Fruit fly (Drosophila melanogaster) whole organism, embryonic: Measurements from ENCODE around the gene spel1.

ENCODE experiments used
- Atf-2 ChIP-seq: fragments of 200-800 bp; sonication (Bioruptor generic); optimal IDR thresholded peaks from 2 replicates; lab custom pipeline; 2016; ENCODE audit warnings: missing biosample characterization, missing genetic modification characterization
- Atf6 ChIP-seq: fragments of 200-800 bp; sonication (Bioruptor generic); IDR thresholded peaks from 2 replicates; pipeline ENCODE4 v1.3.6; 2022; ENCODE audit warnings: missing biosample characterization, missing genetic modification characterization
- BEAF-32 ChIP-seq: fragments of 200-800 bp; sonication (Bioruptor generic); optimal IDR thresholded peaks from 3 replicates; lab custom pipeline; 2017; ENCODE audit warnings: missing biosample characterization, missing genetic modification characterization, mild to moderate bottlenecking, moderate library complexity, missing genetic modification reagents
- CG10654 ChIP-seq: fragments of 200-800 bp; sonication (Bioruptor generic); optimal IDR thresholded peaks from 2 replicates; lab custom pipeline; 2016; ENCODE audit warnings: missing biosample characterization, missing genetic modification characterization
- CG11504 ChIP-seq: fragments of 200-800 bp; sonication (Bioruptor generic); optimal IDR thresholded peaks from 3 replicates; lab custom pipeline; 2019; ENCODE audit warnings: missing biosample characterization, mild to moderate bottlenecking, missing genetic modification characterization, moderate library complexity
- CG11696 ChIP-seq: fragments of 200-800 bp; sonication (Bioruptor generic); IDR thresholded peaks from 2 replicates; pipeline ENCODE4 v1.3.6; 2022; ENCODE audit warnings: missing biosample characterization, missing genetic modification characterization
- CG12659 ChIP-seq: fragments of 200-800 bp; sonication (Bioruptor generic); optimal IDR thresholded peaks from 3 replicates; lab custom pipeline; 2017; ENCODE audit warnings: mild to moderate bottlenecking, missing biosample characterization, missing genetic modification reagents, missing genetic modification characterization
- CG13424 ChIP-seq: fragments of 200-800 bp; sonication (Bioruptor generic); optimal IDR thresholded peaks from 2 replicates; lab custom pipeline; 2019; ENCODE audit warnings: missing biosample characterization, mild to moderate bottlenecking, missing genetic modification characterization, moderate library complexity
- CG14710 ChIP-seq: fragments of 200-800 bp; sonication (Bioruptor generic); optimal IDR thresholded peaks from 3 replicates; lab custom pipeline; 2019; ENCODE audit warnings: missing biosample characterization, mild to moderate bottlenecking, missing genetic modification characterization, moderate library complexity
- CG15514 ChIP-seq: fragments of 200-800 bp; sonication (Bioruptor generic); optimal IDR thresholded peaks from 3 replicates; lab custom pipeline; 2017; ENCODE audit warnings: missing biosample characterization, missing genetic modification characterization, mild to moderate bottlenecking, moderate library complexity, missing genetic modification reagents
- CG1602 ChIP-seq: fragments of 200-800 bp; sonication (Bioruptor generic); optimal IDR thresholded peaks from 3 replicates; lab custom pipeline; 2016; ENCODE audit warnings: missing biosample characterization, missing genetic modification characterization
- CG2116 ChIP-seq: fragments of 200-800 bp; sonication (Bioruptor generic); optimal IDR thresholded peaks from 3 replicates; lab custom pipeline; 2018; ENCODE audit warnings: missing biosample characterization, mild to moderate bottlenecking, missing genetic modification characterization
- CG2199 ChIP-seq: fragments of 200-800 bp; sonication (Bioruptor generic); IDR thresholded peaks from 3 replicates; pipeline ENCODE4 v1.3.6; 2022; ENCODE audit warnings: missing biosample characterization, missing genetic modification characterization
- CG30403 ChIP-seq: fragments of 200-800 bp; sonication (Bioruptor generic); optimal IDR thresholded peaks from 3 replicates; lab custom pipeline; 2016; ENCODE audit warnings: missing biosample characterization, missing genetic modification characterization
- CG31365 ChIP-seq: fragments of 200-800 bp; sonication (Bioruptor generic); optimal IDR thresholded peaks from 2 replicates; lab custom pipeline; 2018; ENCODE audit warnings: missing biosample characterization, mild to moderate bottlenecking, missing genetic modification characterization
- CG32767 ChIP-seq: fragments of 200-800 bp; sonication (Bioruptor generic); IDR thresholded peaks from 2 replicates; pipeline ENCODE4 v1.3.6; 2022; ENCODE audit warnings: missing biosample characterization, missing genetic modification characterization
- CG3847 ChIP-seq: fragments of 200-800 bp; sonication (Bioruptor generic); IDR thresholded peaks from 2 replicates; pipeline ENCODE4 v1.3.6; 2022; ENCODE audit warnings: missing biosample characterization, missing genetic modification characterization
- CG42726 ChIP-seq: fragments of 200-800 bp; sonication (Bioruptor generic); IDR thresholded peaks from 2 replicates; pipeline ENCODE4 v1.3.6; 2022; ENCODE audit warnings: missing biosample characterization, missing genetic modification characterization; ENCODE audit not compliant: partially characterized antibody
- CG5180 ChIP-seq: fragments of 200-800 bp; sonication (Bioruptor generic); optimal IDR thresholded peaks from 3 replicates; lab custom pipeline; 2017; ENCODE audit warnings: missing biosample characterization, missing genetic modification characterization, mild to moderate bottlenecking, moderate library complexity, missing genetic modification reagents
- CG6254 ChIP-seq: fragments of 200-800 bp; sonication (Bioruptor generic); optimal IDR thresholded peaks from 3 replicates; lab custom pipeline; 2017; ENCODE audit warnings: mild to moderate bottlenecking, missing biosample characterization, missing genetic modification reagents, missing genetic modification characterization
- CG6272 ChIP-seq: fragments of 200-800 bp; sonication (Bioruptor generic); IDR thresholded peaks from 2 replicates; pipeline ENCODE4 v1.3.6; 2022; ENCODE audit warnings: missing biosample characterization, missing genetic modification characterization
- Chrac-16 ChIP-seq: fragments of 200-800 bp; sonication (Bioruptor generic); optimal IDR thresholded peaks from 3 replicates; lab custom pipeline; 2016; ENCODE audit warnings: missing biosample characterization, missing genetic modification characterization
- CrebB ChIP-seq: fragments of 200-800 bp; sonication (Bioruptor generic); optimal IDR thresholded peaks from 3 replicates; lab custom pipeline; 2018; ENCODE audit warnings: missing biosample characterization, mild to moderate bottlenecking, missing genetic modification characterization
- Dip3 ChIP-seq: fragments of 200-800 bp; sonication (Bioruptor generic); optimal IDR thresholded peaks from 3 replicates; lab custom pipeline; 2016; ENCODE audit warnings: missing biosample characterization, missing genetic modification characterization
- Dp ChIP-seq: fragments of 200-800 bp; sonication (Bioruptor generic); optimal IDR thresholded peaks from 2 replicates; lab custom pipeline; 2018; ENCODE audit warnings: missing biosample characterization, mild to moderate bottlenecking, missing genetic modification characterization, moderate library complexity
- Dref ChIP-seq: fragments of 200-800 bp; sonication (Bioruptor generic); IDR thresholded peaks from 2 replicates; pipeline ENCODE4 v1.3.6; 2022; ENCODE audit warnings: missing biosample characterization, missing genetic modification characterization
- E2f2 ChIP-seq: fragments of 200-800 bp; sonication (Bioruptor generic); IDR thresholded peaks from 2 replicates; pipeline ENCODE4 v1.3.6; 2022; ENCODE audit warnings: missing biosample characterization, missing genetic modification characterization
- MBD-R2 ChIP-seq: fragments of 200-800 bp; sonication (Bioruptor generic); IDR thresholded peaks from 2 replicates; pipeline ENCODE4 v1.3.6; 2022; ENCODE audit warnings: missing biosample characterization, missing genetic modification characterization
- Myb ChIP-seq: fragments of 200-800 bp; sonication (Bioruptor generic); optimal IDR thresholded peaks from 2 replicates; lab custom pipeline; 2016; ENCODE audit warnings: missing biosample characterization, missing genetic modification characterization
- NFAT ChIP-seq: fragments of 200-800 bp; sonication (Bioruptor generic); IDR thresholded peaks from 2 replicates; pipeline ENCODE4 v1.3.6; 2022; ENCODE audit warnings: missing biosample characterization, missing genetic modification characterization
- Opbp ChIP-seq: fragments of 200-800 bp; sonication (Bioruptor generic); IDR thresholded peaks from 3 replicates; pipeline ENCODE4 v1.3.6; 2022; ENCODE audit warnings: missing biosample characterization, missing genetic modification characterization; ENCODE audit not compliant: partially characterized antibody
- Pdp1 ChIP-seq, 2 experiments: fragments of 200-800 bp; sonication (Bioruptor generic); optimal IDR thresholded peaks; 3 replicates each; lab custom pipeline; 2016; ENCODE audit warnings: missing biosample characterization in 2 of 2, missing genetic modification characterization in 2 of 2, mild to moderate bottlenecking in 1 of 2, moderate library complexity in 1 of 2
- Six4 ChIP-seq: fragments of 200-800 bp; sonication (Bioruptor generic); optimal IDR thresholded peaks from 2 replicates; lab custom pipeline; 2016; ENCODE audit warnings: missing biosample characterization, missing genetic modification characterization
- bbx ChIP-seq: fragments of 200-800 bp; sonication (Bioruptor generic); IDR thresholded peaks from 2 replicates; pipeline ENCODE4 v1.3.6; 2022; ENCODE audit warnings: missing biosample characterization, missing genetic modification characterization; ENCODE audit not compliant: partially characterized antibody
- cad ChIP-seq: fragments of >200 bp; optimal IDR thresholded peaks from 2 replicates; lab custom pipeline; 2017; ENCODE audit warnings: missing biosample characterization, missing genetic modification characterization
- dati ChIP-seq: fragments of 200-800 bp; sonication (Bioruptor generic); IDR thresholded peaks from 2 replicates; pipeline ENCODE4 v1.3.6; 2022; ENCODE audit warnings: missing biosample characterization, missing genetic modification characterization
- dysf ChIP-seq: fragments of 200-800 bp; sonication (Bioruptor generic); IDR thresholded peaks from 3 replicates; pipeline ENCODE4 v1.3.6; 2022; ENCODE audit warnings: missing biosample characterization, missing genetic modification characterization
- en ChIP-seq: fragments of 200-800 bp; sonication (Bioruptor generic); optimal IDR thresholded peaks from 2 replicates; lab custom pipeline; 2016; ENCODE audit warnings: missing biosample characterization, missing genetic modification characterization
- fru ChIP-seq: fragments of >200 bp; optimal IDR thresholded peaks from 2 replicates; lab custom pipeline; 2017
- gt ChIP-seq: fragments of 200-800 bp; sonication (Bioruptor generic); IDR thresholded peaks from 2 replicates; pipeline ENCODE4 v1.3.6; 2022; ENCODE audit warnings: missing biosample characterization, missing genetic modification characterization
- her ChIP-seq: fragments of 200-800 bp; sonication (Bioruptor generic); optimal IDR thresholded peaks from 2 replicates; lab custom pipeline; 2016; ENCODE audit warnings: missing biosample characterization, missing genetic modification characterization
- ind ChIP-seq: fragments of 200-800 bp; sonication (Bioruptor generic); optimal IDR thresholded peaks from 3 replicates; lab custom pipeline; 2016; ENCODE audit warnings: missing biosample characterization, missing genetic modification characterization
- jigr1 ChIP-seq: fragments of 200-800 bp; sonication (Bioruptor generic); IDR thresholded peaks from 3 replicates; pipeline ENCODE4 v1.3.6; 2022; ENCODE audit warnings: missing biosample characterization, missing genetic modification characterization
- lab ChIP-seq: fragments of 200-800 bp; sonication (Bioruptor generic); optimal IDR thresholded peaks from 3 replicates; lab custom pipeline; 2017; ENCODE audit warnings: missing biosample characterization, missing genetic modification characterization, mild to moderate bottlenecking, moderate library complexity, missing genetic modification reagents
- lilli ChIP-seq: fragments of 200-800 bp; sonication (Bioruptor generic); optimal IDR thresholded peaks from 3 replicates; lab custom pipeline; 2016; ENCODE audit warnings: missing biosample characterization, missing genetic modification characterization
- nau ChIP-seq: fragments of 200-800 bp; sonication (Bioruptor generic); optimal IDR thresholded peaks from 3 replicates; lab custom pipeline; 2017; ENCODE audit warnings: missing biosample characterization, mild to moderate bottlenecking, missing genetic modification characterization, missing genetic modification reagents
- phol ChIP-seq: fragments of 200-800 bp; sonication (Bioruptor generic); optimal IDR thresholded peaks from 3 replicates; lab custom pipeline; 2018; ENCODE audit warnings: missing biosample characterization, mild to moderate bottlenecking, missing genetic modification characterization, moderate library complexity
- ro ChIP-seq: fragments of 200-800 bp; sonication (Bioruptor generic); IDR thresholded peaks from 2 replicates; pipeline ENCODE4 v1.3.6; 2022; ENCODE audit warnings: missing biosample characterization, missing genetic modification characterization
- toy ChIP-seq: fragments of 200-800 bp; sonication (Bioruptor generic); IDR thresholded peaks from 2 replicates; pipeline ENCODE4 v1.3.6; 2022; ENCODE audit warnings: missing biosample characterization, missing genetic modification characterization
- trem ChIP-seq: fragments of 200-800 bp; optimal IDR thresholded peaks from 3 replicates; lab custom pipeline; 2019; ENCODE audit warnings: missing biosample characterization, mild to moderate bottlenecking, missing genetic modification characterization, moderate library complexity
- unc-4 ChIP-seq: fragments of 200-800 bp; sonication (Bioruptor generic); IDR thresholded peaks from 2 replicates; pipeline ENCODE4 v1.3.6; 2022; ENCODE audit warnings: missing biosample characterization, missing genetic modification characterization; ENCODE audit not compliant: partially characterized antibody
- vvl ChIP-seq: fragments of 200-800 bp; sonication (Bioruptor generic); IDR thresholded peaks from 2 replicates; pipeline ENCODE4 v1.3.6; 2022; ENCODE audit warnings: missing biosample characterization, missing genetic modification characterization

spel1 gene

DNA sequence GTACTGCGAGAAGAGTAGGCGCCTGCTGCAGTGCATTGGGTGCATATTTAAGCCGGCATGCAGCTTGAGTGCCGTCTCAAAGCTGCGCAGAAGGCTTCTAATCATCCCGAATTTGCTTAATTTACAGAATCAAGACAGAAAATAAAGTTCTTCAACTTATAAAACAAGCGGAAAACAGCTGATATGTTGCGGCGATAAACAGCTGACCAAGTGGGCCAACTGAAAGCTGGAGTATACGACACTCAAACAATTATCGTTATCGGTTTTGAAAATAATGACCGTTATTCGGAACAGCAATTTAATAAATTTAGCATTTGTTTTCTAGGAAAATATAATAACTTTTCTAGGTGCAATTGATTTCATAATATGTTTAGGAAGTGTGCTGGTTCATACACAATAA, 13.3 kb upstream of the spel1 start, which contains the start of gene mTTF (continued):
- TF ChIP-seq Chrac-16 (no peak), CG5180 (GFP tag; lab: Kevin White, UChicago) (no peak), CG13424 (tag; lab: Kevin White, UChicago) (peak; percentile 10), Dref (GFP tag; lab: Robert Waterston, UW) (peak; percentile 97), CG2116 (GFP tag; lab: Kevin White, UChicago) (peak; percentile 52), Opbp (GFP tag; lab: Robert Waterston, UW) (peak; percentile 46; the same call in 2 of the 3 replicates), nau (GFP tag; lab: Kevin White, UChicago) (no peak), phol (tag; lab: Kevin White, UChicago) (no peak), toy (no peak), bbx (GFP tag; lab: Robert Waterston, UW) (no peak), CG30403 (GFP tag; lab: Kevin White, UChicago) (no peak), Dp (peak; percentile 73), CG6254 (GFP tag; lab: Kevin White, UChicago) (no peak), CrebB (no peak), gt (GFP tag; lab: Robert Waterston, UW) (no peak), CG11504 (tag; lab: Kevin White, UChicago) (peak; percentile 87), en (no peak), Six4 (GFP tag; lab: Kevin White, UChicago) (no peak), CG1602 (GFP tag; lab: Kevin White, UChicago) (no peak), dysf (GFP tag; lab: Robert Waterston, UW) (no peak), lilli (GFP tag; lab: Kevin White, UChicago) (no peak), ro (no peak), vvl (peak; percentile 46), Atf-2 (GFP tag; lab: Kevin White, UChicago) (no peak), Myb (GFP tag; lab: Kevin White, UChicago) (peak; percentile 99), CG10654 (GFP tag; lab: Kevin White, UChicago) (no peak), ind (GFP tag; lab: Kevin White, UChicago) (no peak), E2f2 (GFP tag; lab: Robert Waterston, UW) (peak; percentile 78), cad (no peak), CG31365 (tag; lab: Kevin White, UChicago) (no peak), lab (GFP tag; lab: Kevin White, UChicago) (no peak), CG15514 (GFP tag; lab: Kevin White, UChicago) (peak; percentile 53), fru (lab: Kevin White, UChicago) (no peak), CG11696 (GFP tag; lab: Robert Waterston, UW) (no peak), unc-4 (peak; percentile 43; the same call in 1 of the 2 replicates), CG14710 (peak; percentile 40), CG32767 (GFP tag; lab: Robert Waterston, UW) (no peak), MBD-R2 (GFP tag; lab: Robert Waterston, UW) (peak; percentile 97), NFAT (GFP tag; lab: Robert Waterston, UW) (peak; percentile 4; the same call in 1 of the 2 replicates), jigr1 (GFP tag; lab: Robert Waterston, UW) (no peak), Pdp1 (GFP tag; optimal IDR thresholded peaks at IDR 0.05; lab: Kevin White, UChicago) (peak in 1 of 2 experiments; percentile 94), Dip3 (GFP tag; lab: Kevin White, UChicago) (no peak), CG3847 (GFP tag; lab: Robert Waterston, UW) (no peak), CG42726 (GFP tag; lab: Robert Waterston, UW) (peak; percentile 45; the same call in 1 of the 2 replicates), CG12659 (GFP tag; lab: Kevin White, UChicago) (peak; percentile 1), Atf6 (GFP tag; lab: Robert Waterston, UW) (no peak), trem (tag; lab: Kevin White, UChicago) (peak; percentile 50), her (no peak), CG6272 (GFP tag; lab: Robert Waterston, UW) (no peak), dati (no peak), CG2199 (GFP tag; lab: Robert Waterston, UW) (peak; percentile 49; the same call in 1 of the 3 replicates), BEAF-32 (GFP tag; lab: Kevin White, UChicago) (peak; percentile 32)
